Fruit fly (Drosophila melanogaster) whole organism, embryonic: ENCODE measurements around the gene CG11164.

Source experiments
- B-H2 ChIP-seq: fragments of 200-800 bp; sonication (Bioruptor generic); optimal IDR thresholded peaks from 2 replicates; lab custom pipeline; 2018; ENCODE audit warnings: missing biosample characterization, mild to moderate bottlenecking, missing genetic modification characterization
- CG10462 ChIP-seq: fragments of 200-800 bp; sonication (Bioruptor generic); optimal IDR thresholded peaks from 2 replicates; lab custom pipeline; 2016; ENCODE audit warnings: missing biosample characterization, missing genetic modification characterization
- CG11398 ChIP-seq: fragments of 200-800 bp; sonication (Bioruptor generic); optimal IDR thresholded peaks from 2 replicates; lab custom pipeline; 2016; ENCODE audit warnings: missing biosample characterization, missing genetic modification characterization
- CG14014 ChIP-seq: fragments of 200-800 bp; sonication (Bioruptor generic); IDR thresholded peaks from 2 replicates; pipeline ENCODE4 v1.3.6; 2022; ENCODE audit warnings: missing biosample characterization, missing genetic modification characterization
- CG14710 ChIP-seq: fragments of 200-800 bp; sonication (Bioruptor generic); optimal IDR thresholded peaks from 3 replicates; lab custom pipeline; 2019; ENCODE audit warnings: missing biosample characterization, mild to moderate bottlenecking, missing genetic modification characterization, moderate library complexity
- CG15696 ChIP-seq: fragments of 200-800 bp; sonication (Bioruptor generic); optimal IDR thresholded peaks from 2 replicates; lab custom pipeline; 2019; ENCODE audit warnings: missing biosample characterization, mild to moderate bottlenecking, missing genetic modification characterization, moderate library complexity
- CG17361 ChIP-seq: fragments of 200-800 bp; sonication (Bioruptor generic); IDR thresholded peaks from 3 replicates; pipeline ENCODE4 v1.3.6; 2022; ENCODE audit warnings: missing biosample characterization, missing genetic modification characterization
- CG2120 ChIP-seq: fragments of 200-800 bp; sonication (Bioruptor generic); optimal IDR thresholded peaks from 3 replicates; lab custom pipeline; 2016; ENCODE audit warnings: missing biosample characterization, missing genetic modification characterization
- CG2712 ChIP-seq: fragments of 200-800 bp; optimal IDR thresholded peaks from 3 replicates; lab custom pipeline; 2019; ENCODE audit warnings: missing biosample characterization, mild to moderate bottlenecking, missing genetic modification characterization, moderate library complexity
- CG30020 ChIP-seq: fragments of 200-800 bp; optimal IDR thresholded peaks from 2 replicates; lab custom pipeline; 2019; ENCODE audit warnings: missing biosample characterization, mild to moderate bottlenecking, missing genetic modification characterization, moderate library complexity
- CG30403 ChIP-seq: fragments of 200-800 bp; sonication (Bioruptor generic); optimal IDR thresholded peaks from 3 replicates; lab custom pipeline; 2016; ENCODE audit warnings: missing biosample characterization, missing genetic modification characterization
- CG31365 ChIP-seq: fragments of 200-800 bp; sonication (Bioruptor generic); optimal IDR thresholded peaks from 2 replicates; lab custom pipeline; 2018; ENCODE audit warnings: missing biosample characterization, mild to moderate bottlenecking, missing genetic modification characterization
- CG32532 ChIP-seq: fragments of 200-800 bp; sonication (Bioruptor generic); IDR thresholded peaks from 2 replicates; pipeline ENCODE4 v1.3.6; 2022; ENCODE audit warnings: missing biosample characterization, missing genetic modification characterization
- CG33557 ChIP-seq: fragments of 200-800 bp; sonication (Bioruptor generic); optimal IDR thresholded peaks from 2 replicates; lab custom pipeline; 2019; ENCODE audit warnings: missing biosample characterization, mild to moderate bottlenecking, missing genetic modification characterization, moderate library complexity
- CG6254 ChIP-seq: fragments of 200-800 bp; sonication (Bioruptor generic); optimal IDR thresholded peaks from 3 replicates; lab custom pipeline; 2017; ENCODE audit warnings: mild to moderate bottlenecking, missing biosample characterization, missing genetic modification reagents, missing genetic modification characterization
- CG6765 ChIP-seq: fragments of 200-800 bp; sonication (Bioruptor generic); optimal IDR thresholded peaks from 3 replicates; lab custom pipeline; 2017; ENCODE audit warnings: missing biosample characterization, mild to moderate bottlenecking, missing genetic modification characterization
- CG7839 ChIP-seq: fragments of 200-800 bp; sonication (Bioruptor generic); optimal IDR thresholded peaks from 3 replicates; lab custom pipeline; 2018; ENCODE audit warnings: missing biosample characterization, mild to moderate bottlenecking, missing genetic modification characterization, moderate library complexity
- CG9609 ChIP-seq: fragments of 200-800 bp; sonication (Bioruptor generic); optimal IDR thresholded peaks from 3 replicates; lab custom pipeline; 2016; ENCODE audit warnings: missing biosample characterization, missing genetic modification characterization
- CkIIα-i1 ChIP-seq: fragments of 200-800 bp; sonication (Bioruptor generic); IDR thresholded peaks from 2 replicates; pipeline ENCODE4 v1.3.6; 2022; ENCODE audit warnings: missing biosample characterization, missing genetic modification characterization
- Dbx ChIP-seq: fragments of 200-800 bp; sonication (Bioruptor generic); IDR thresholded peaks from 3 replicates; pipeline ENCODE4 v1.3.6; 2022; ENCODE audit warnings: missing biosample characterization, missing genetic modification characterization
- Fer2 ChIP-seq: fragments of 200-800 bp; sonication (Bioruptor generic); optimal IDR thresholded peaks from 2 replicates; lab custom pipeline; 2018; ENCODE audit warnings: missing biosample characterization, mild to moderate bottlenecking, missing genetic modification characterization, moderate library complexity
- HHEX ChIP-seq: fragments of 200-800 bp; sonication (Bioruptor generic); optimal IDR thresholded peaks from 3 replicates; lab custom pipeline; 2017; ENCODE audit warnings: missing biosample characterization, mild to moderate bottlenecking, missing genetic modification characterization, missing genetic modification reagents
- Lpt ChIP-seq: fragments of >200 bp; optimal IDR thresholded peaks from 2 replicates; lab custom pipeline; 2018; ENCODE audit warnings: missing biosample characterization, missing genetic modification characterization
- MTF-1 ChIP-seq: fragments of 200-800 bp; sonication (Bioruptor generic); optimal IDR thresholded peaks from 2 replicates; lab custom pipeline; 2018; ENCODE audit warnings: missing biosample characterization, mild to moderate bottlenecking, missing genetic modification characterization, borderline replicate concordance
- Mes4 ChIP-seq: fragments of 200-800 bp; sonication (Bioruptor generic); optimal IDR thresholded peaks from 2 replicates; lab custom pipeline; 2016; ENCODE audit warnings: missing biosample characterization, missing genetic modification characterization
- Nf-YC ChIP-seq: fragments of 200-800 bp; optimal IDR thresholded peaks from 3 replicates; lab custom pipeline; 2019; ENCODE audit warnings: missing biosample characterization, mild to moderate bottlenecking, missing genetic modification characterization, moderate library complexity
- Sry-β ChIP-seq: fragments of 200-800 bp; sonication (Bioruptor generic); optimal IDR thresholded peaks from 2 replicates; lab custom pipeline; 2018; ENCODE audit warnings: missing biosample characterization, mild to moderate bottlenecking, missing genetic modification characterization, moderate library complexity
- amos ChIP-seq: fragments of 200-800 bp; sonication (Bioruptor generic); IDR thresholded peaks from 2 replicates; pipeline ENCODE4 v1.3.6; 2022; ENCODE audit warnings: missing biosample characterization, missing genetic modification characterization; ENCODE audit not compliant: partially characterized antibody
- ash1 ChIP-seq: fragments of 200-800 bp; sonication (Bioruptor generic); optimal IDR thresholded peaks from 2 replicates; lab custom pipeline; 2018; ENCODE audit warnings: missing biosample characterization, mild to moderate bottlenecking, missing genetic modification characterization
- caup ChIP-seq: fragments of 200-800 bp; sonication (Bioruptor generic); optimal IDR thresholded peaks from 3 replicates; lab custom pipeline; 2017; ENCODE audit warnings: missing biosample characterization, mild to moderate bottlenecking, missing genetic modification characterization, moderate library complexity; ENCODE audit not compliant: severe bottlenecking
- chinmo ChIP-seq: fragments of 200-800 bp; sonication (Bioruptor generic); IDR thresholded peaks from 4 replicates; pipeline ENCODE4 v1.3.6; 2022; ENCODE audit warnings: missing biosample characterization, missing genetic modification characterization; ENCODE audit not compliant: partially characterized antibody
- esg ChIP-seq: fragments of 200-800 bp; sonication (Bioruptor generic); conservative IDR thresholded peaks from 2 replicates; pipeline ENCODE4 v1.3.6; 2022; ENCODE audit warnings: missing biosample characterization, missing genetic modification characterization
- exex ChIP-seq: fragments of 200-800 bp; sonication (Bioruptor generic); optimal IDR thresholded peaks from 4 replicates; lab custom pipeline; 2018; ENCODE audit warnings: missing biosample characterization, mild to moderate bottlenecking, missing genetic modification characterization, moderate library complexity
- gem ChIP-seq: fragments of 200-800 bp; sonication (Bioruptor generic); optimal IDR thresholded peaks from 2 replicates; lab custom pipeline; 2019; ENCODE audit warnings: missing biosample characterization, mild to moderate bottlenecking, missing genetic modification characterization, moderate library complexity
- gsb-n ChIP-seq: fragments of 200-800 bp; sonication (Bioruptor generic); optimal IDR thresholded peaks from 3 replicates; lab custom pipeline; 2018; ENCODE audit warnings: missing biosample characterization, mild to moderate bottlenecking, missing genetic modification characterization
- jigr1 ChIP-seq: fragments of 200-800 bp; sonication (Bioruptor generic); IDR thresholded peaks from 3 replicates; pipeline ENCODE4 v1.3.6; 2022; ENCODE audit warnings: missing biosample characterization, missing genetic modification characterization
- lab ChIP-seq: fragments of 200-800 bp; sonication (Bioruptor generic); optimal IDR thresholded peaks from 3 replicates; lab custom pipeline; 2017; ENCODE audit warnings: missing biosample characterization, missing genetic modification characterization, mild to moderate bottlenecking, moderate library complexity, missing genetic modification reagents
- lbe ChIP-seq: fragments of 200-800 bp; sonication (Bioruptor generic); optimal IDR thresholded peaks from 2 replicates; lab custom pipeline; 2016; ENCODE audit warnings: missing biosample characterization, mild to moderate bottlenecking, missing genetic modification characterization
- nerfin-1 ChIP-seq: fragments of 200-800 bp; sonication (Bioruptor generic); optimal IDR thresholded peaks from 3 replicates; lab custom pipeline; 2019; ENCODE audit warnings: missing biosample characterization, mild to moderate bottlenecking, missing genetic modification characterization, moderate library complexity
- pfk ChIP-seq: fragments of 200-800 bp; sonication (Bioruptor generic); optimal IDR thresholded peaks from 2 replicates; lab custom pipeline; 2018; ENCODE audit warnings: missing biosample characterization, mild to moderate bottlenecking, missing genetic modification characterization, moderate library complexity
- pita ChIP-seq: fragments of 200-800 bp; sonication (Bioruptor generic); optimal IDR thresholded peaks from 2 replicates; lab custom pipeline; 2017; ENCODE audit warnings: missing biosample characterization, mild to moderate bottlenecking, missing genetic modification characterization
- pros ChIP-seq: fragments of 200-800 bp; sonication (Bioruptor generic); optimal IDR thresholded peaks from 3 replicates; lab custom pipeline; 2019; ENCODE audit warnings: missing biosample characterization, mild to moderate bottlenecking, missing genetic modification characterization, moderate library complexity
- row ChIP-seq: fragments of 200-800 bp; sonication (Bioruptor generic); IDR thresholded peaks from 3 replicates; pipeline ENCODE4 v1.3.6; 2022; ENCODE audit warnings: missing biosample characterization, missing genetic modification characterization
- run ChIP-seq: fragments of 200-800 bp; sonication (Bioruptor generic); optimal IDR thresholded peaks from 3 replicates; lab custom pipeline; 2018; ENCODE audit warnings: missing biosample characterization, mild to moderate bottlenecking, missing genetic modification characterization
- sens ChIP-seq: fragments of 200-800 bp; sonication (Bioruptor generic); peaks from one replicate; lab custom pipeline; 2016; ENCODE audit warnings: missing biosample characterization, missing genetic modification characterization
- seq ChIP-seq: fragments of 200-800 bp; sonication (Bioruptor generic); IDR thresholded peaks from 2 replicates; pipeline ENCODE4 v1.3.6; 2022; ENCODE audit warnings: missing biosample characterization, missing genetic modification characterization
- toy ChIP-seq: fragments of 200-800 bp; sonication (Bioruptor generic); IDR thresholded peaks from 2 replicates; pipeline ENCODE4 v1.3.6; 2022; ENCODE audit warnings: missing biosample characterization, missing genetic modification characterization
- zen2 ChIP-seq: fragments of 200-800 bp; sonication (Bioruptor generic); IDR thresholded peaks from 3 replicates; pipeline ENCODE4 v1.3.6; 2022; ENCODE audit warnings: missing biosample characterization, missing genetic modification characterization; ENCODE audit not compliant: partially characterized antibody

CG11164 gene

dm6 chrX:13634254-13634999 is 33.4 kb upstream of the CG11164 start (continued):
- TF ChIP-seq CG14014 (GFP tag; lab: Robert Waterston, UW) (peak; percentile 58), CG6765 (GFP tag; lab: Kevin White, UChicago) (peak; percentile 65), run (no peak), CG14710 (tag; lab: Kevin White, UChicago) (no peak), Lpt (GFP tag; lab: Kevin White, UChicago) (no peak), CG9609 (GFP tag; lab: Kevin White, UChicago) (peak; percentile 14), pros (GFP tag; lab: Kevin White, UChicago) (no peak), row (peak; percentile 78), lab (GFP tag; lab: Kevin White, UChicago) (peak; percentile 83), CG30403 (peak; percentile 56), pita (no peak), esg (GFP tag; lab: Robert Waterston, UW) (0 out of 2 replicates have a peak, but pooled peaks have one; percentile 17), Nf-YC (tag; lab: Kevin White, UChicago) (peak; percentile 42), CkIIα-i1 (no peak), gsb-n (tag; lab: Kevin White, UChicago) (no peak), Sry-β (GFP tag; lab: Kevin White, UChicago) (no peak), MTF-1 (GFP tag; lab: Kevin White, UChicago) (peak; percentile 78), seq (GFP tag; lab: Robert Waterston, UW) (no peak; the same call in 1 of the 2 replicates), CG7839 (tag; lab: Kevin White, UChicago) (peak; percentile 63), exex (tag; lab: Kevin White, UChicago) (peak; percentile 31), lbe (peak; percentile 7), caup (GFP tag; lab: Kevin White, UChicago) (peak; percentile 71), CG33557 (peak; percentile 3), CG31365 (peak; percentile 35), CG2120 (peak; percentile 83), B-H2 (GFP tag; lab: Kevin White, UChicago) (peak; percentile 38), ash1 (peak; percentile 53), toy (GFP tag; lab: Robert Waterston, UW) (0 out of 2 replicates have a peak, but pooled peaks have one; percentile 16), nerfin-1 (tag; lab: Kevin White, UChicago) (peak; percentile 4), Dbx (0 out of 3 replicates have a peak, but pooled peaks have one; percentile 49), CG2712 (tag; lab: Kevin White, UChicago) (peak; percentile 3), chinmo (GFP tag; lab: Robert Waterston, UW) (no peak), HHEX (GFP tag; lab: Kevin White, UChicago) (peak; percentile 63), pfk (GFP tag; lab: Kevin White, UChicago) (peak; percentile 66), sens (GFP tag; lab: Kevin White, UChicago) (peak; percentile 81), Fer2 (tag; lab: Kevin White, UChicago) (peak; percentile 49), CG15696 (peak; percentile 46), CG17361 (GFP tag; lab: Robert Waterston, UW) (0 out of 3 replicates have a peak, but pooled peaks have one; percentile 20), jigr1 (GFP tag; lab: Robert Waterston, UW) (no peak), zen2 (no peak), amos (no peak), CG32532 (GFP tag; lab: Robert Waterston, UW) (peak; percentile 46), CG11398 (GFP tag; lab: Kevin White, UChicago) (peak; percentile 24), CG10462 (GFP tag; lab: Kevin White, UChicago) (no peak), CG6254 (GFP tag; lab: Kevin White, UChicago) (no peak), Mes4 (GFP tag; lab: Kevin White, UChicago) (peak; percentile 2), CG30020 (tag; lab: Kevin White, UChicago) (no peak), gem (tag; lab: Kevin White, UChicago) (peak; percentile 33)
